Fruit fly (Drosophila melanogaster): Measurements from ENCODE around the gene CG33978.

The CG33978 gene

DNA sequence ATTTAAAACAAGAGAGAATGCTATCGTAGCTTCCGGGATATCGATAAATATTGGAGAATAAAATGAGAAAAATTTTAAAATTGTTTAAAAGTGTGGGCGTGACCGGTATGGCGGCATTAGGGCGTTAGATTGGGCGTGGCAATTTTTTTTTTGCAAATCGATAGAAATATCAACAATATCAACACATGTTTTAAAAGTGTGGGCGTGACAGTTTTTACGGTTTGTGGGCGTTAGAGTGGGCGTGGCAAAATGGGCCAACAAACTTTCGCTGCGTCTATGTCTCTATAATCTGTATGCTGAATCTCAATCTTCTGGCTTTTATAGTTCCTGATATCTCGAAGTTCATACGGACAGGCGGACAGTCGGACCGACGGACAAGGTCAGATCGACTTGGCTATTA, 26.3 kb downstream of the CG33978 start:
- TF ChIP-seq noc (tag; optimal IDR thresholded peaks at IDR 0.05): no peak

DNA sequence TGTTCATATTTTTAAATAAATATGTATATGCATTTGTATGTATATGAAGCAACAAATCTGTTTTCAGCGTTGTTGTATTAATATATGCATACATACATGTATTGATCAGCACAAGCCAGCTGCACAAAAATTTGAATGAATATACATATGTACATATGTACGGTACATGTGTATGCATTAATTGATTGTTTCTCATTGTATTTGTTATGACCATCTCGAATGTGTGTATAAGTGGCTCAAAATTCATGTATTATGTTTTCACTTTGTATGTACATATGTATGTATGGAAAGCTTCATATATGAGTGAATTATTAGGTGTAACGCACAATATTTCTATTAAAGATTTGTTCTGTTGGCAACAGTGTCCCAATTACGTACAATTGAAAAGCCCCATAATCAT, 39.5 kb downstream of the CG33978 start:
- no peak for TF ChIP-seq noc (tag; optimal IDR thresholded peaks at IDR 0.05)

DNA sequence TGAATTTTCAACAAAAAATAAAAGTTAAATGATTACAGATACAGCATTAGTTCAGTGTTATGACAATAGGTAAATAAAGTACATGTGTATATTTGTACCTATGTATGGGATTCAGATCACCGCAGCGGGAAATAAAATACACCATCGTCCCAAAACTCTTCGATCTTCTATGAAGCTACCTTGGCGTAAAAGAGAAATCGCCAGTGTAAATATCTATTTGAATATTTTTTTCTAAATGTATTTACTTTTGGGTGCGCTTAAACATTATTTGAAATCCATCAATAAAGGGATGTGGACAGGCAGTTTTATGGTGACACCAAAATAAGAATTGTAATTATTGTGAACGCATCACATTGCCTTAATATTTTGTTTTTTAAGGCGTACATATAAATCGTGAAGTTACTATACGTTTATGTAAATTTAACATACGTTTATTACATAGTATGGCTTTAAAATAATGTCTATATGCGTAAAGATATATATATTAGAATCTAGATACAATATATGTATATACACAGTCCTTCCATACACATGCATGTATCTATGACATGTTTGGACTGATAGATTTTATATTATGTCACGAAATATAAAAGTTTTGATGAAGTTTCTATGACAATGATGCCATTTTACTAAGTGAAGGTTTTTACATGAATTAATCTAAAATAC, 43.3 kb downstream of the CG33978 start, which contains the start of gene anne:
anne (plus strand) TSS at position 263 of the 666 bp plus-strand sequence.
- TF ChIP-seq noc (tag; optimal IDR thresholded peaks at IDR 0.05): no peak

- TF ChIP-seq noc (tag; optimal IDR thresholded peaks at IDR 0.05): no peak
These were observed 44.4 kb downstream of the CG33978 start for dm6 chr4:130990-131389.

- TF ChIP-seq noc (tag; optimal IDR thresholded peaks at IDR 0.05): no peak
These were observed 44.9 kb downstream of the CG33978 start for dm6 chr4:130558-130957.

DNA sequence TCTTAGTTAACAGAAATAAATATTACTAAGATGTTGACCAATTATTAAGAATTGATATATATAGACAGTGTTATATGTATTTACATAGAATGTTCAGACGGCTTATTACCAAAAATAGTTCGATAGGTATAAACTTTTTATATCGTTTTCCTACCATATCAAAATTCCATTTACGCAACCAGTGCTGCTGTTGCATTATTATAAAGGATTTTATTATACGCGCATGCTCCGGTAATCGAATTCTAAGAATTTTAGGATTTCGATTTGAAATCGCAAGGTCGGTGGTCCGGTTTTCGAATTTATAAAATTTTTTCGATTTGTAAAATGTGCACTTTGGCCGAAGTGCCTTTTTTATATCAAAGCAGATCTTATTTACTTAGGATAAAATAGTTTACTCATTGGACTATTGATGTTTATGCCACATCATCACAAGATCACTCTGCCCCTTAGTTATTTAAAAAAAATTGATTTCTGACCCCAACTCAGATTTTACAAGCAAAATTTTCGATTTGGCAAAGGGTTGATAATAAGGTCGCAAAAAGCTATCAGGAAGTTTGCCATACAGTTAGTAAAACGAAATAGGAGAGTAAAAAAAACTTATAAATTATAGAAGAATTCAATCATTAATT, 45.7 kb downstream of the CG33978 start, which contains the start of gene Ank:
Ank (minus strand) TSS at position 206 of the 629 bp plus-strand sequence.
- no peak for TF ChIP-seq noc (tag; optimal IDR thresholded peaks at IDR 0.05)

- TF ChIP-seq noc (tag; optimal IDR thresholded peaks at IDR 0.05): no peak
These were observed 46.5 kb downstream of the CG33978 start for dm6 chr4:128884-129457.
